Worm (Caenorhabditis elegans) whole organism, L4 larva: ENCODE measurements around the gene mrps-18A.

ENCODE experiments used
- F49E8.2 ChIP-seq: sonication (generic microtip); optimal IDR thresholded peaks from 2 replicates; lab custom pipeline; 2016; ENCODE audit warnings: missing compliant biosample characterization, mild to moderate bottlenecking, missing genetic modification characterization, borderline replicate concordance
- R02D3.7 ChIP-seq: fragments of 150-350 bp; sonication (generic microtip); optimal IDR thresholded peaks from 3 replicates; lab custom pipeline; 2014; ENCODE audit warnings: missing biosample characterization, missing genetic modification characterization
- ama-1 ChIP-seq: fragments of 150-350 bp; optimal IDR thresholded peaks from 2 replicates; lab custom pipeline; 2014; ENCODE audit warnings: inconsistent platforms, mixed read lengths
- dmd-9 ChIP-seq: fragments of 200-800 bp; sonication (Bioruptor generic); IDR thresholded peaks from 2 replicates; pipeline ENCODE4 v1.3.6; 2022; ENCODE audit warnings: missing genetic modification reagents, missing genetic modification characterization, missing compliant biosample characterization
- nhr-237 ChIP-seq: sonication (generic microtip); optimal IDR thresholded peaks from 2 replicates; lab custom pipeline; 2017; ENCODE audit warnings: missing biosample characterization, missing genetic modification characterization

- TF ChIP-seq ama-1 (lab: Kevin White, UChicago) = no peak
- TF ChIP-seq dmd-9 (GFP tag; lab: Robert Waterston, UW) = no peak
- no peak for TF ChIP-seq R02D3.7 (tag; lab: Kevin White, UChicago)
- no peak for TF ChIP-seq nhr-237
- no peak for TF ChIP-seq F49E8.2 (tag; lab: Kevin White, UChicago)
These were observed 19.3 kb downstream of the mrps-18A start, which contains the start of gene F10E9.2 for ce11 chrIII:8312393-8312792.
